Fruit fly (Drosophila melanogaster) whole organism, embryonic: ENCODE results near the gene gdl.

ENCODE experiments used
- Asciz ChIP-seq: fragments of 200-800 bp; sonication (Bioruptor generic); optimal IDR thresholded peaks from 2 replicates; lab custom pipeline; 2017; ENCODE audit warnings: missing biosample characterization, mild to moderate bottlenecking, missing genetic modification characterization, missing genetic modification reagents
- C15 ChIP-seq: fragments of 200-800 bp; sonication (Bioruptor generic); IDR thresholded peaks from 3 replicates; pipeline ENCODE4 v1.3.6; 2022; ENCODE audit warnings: missing biosample characterization, missing genetic modification characterization
- CG10654 ChIP-seq: fragments of 200-800 bp; sonication (Bioruptor generic); optimal IDR thresholded peaks from 2 replicates; lab custom pipeline; 2016; ENCODE audit warnings: missing biosample characterization, missing genetic modification characterization
- CG11695 ChIP-seq: fragments of 200-800 bp; sonication (Bioruptor generic); IDR thresholded peaks from 3 replicates; pipeline ENCODE4 v1.3.6; 2022; ENCODE audit warnings: missing biosample characterization, missing genetic modification characterization
- CG12659 ChIP-seq: fragments of 200-800 bp; sonication (Bioruptor generic); optimal IDR thresholded peaks from 3 replicates; lab custom pipeline; 2017; ENCODE audit warnings: mild to moderate bottlenecking, missing biosample characterization, missing genetic modification reagents, missing genetic modification characterization
- CG12942 ChIP-seq: fragments of 200-800 bp; sonication (Bioruptor generic); optimal IDR thresholded peaks from 3 replicates; lab custom pipeline; 2016; ENCODE audit warnings: missing biosample characterization, missing genetic modification characterization
- CG13296 ChIP-seq: fragments of 200-800 bp; sonication (Bioruptor generic); optimal IDR thresholded peaks from 3 replicates; lab custom pipeline; 2018; ENCODE audit warnings: missing biosample characterization, mild to moderate bottlenecking, missing genetic modification characterization
- CG15514 ChIP-seq: fragments of 200-800 bp; sonication (Bioruptor generic); optimal IDR thresholded peaks from 3 replicates; lab custom pipeline; 2017; ENCODE audit warnings: missing biosample characterization, missing genetic modification characterization, mild to moderate bottlenecking, moderate library complexity, missing genetic modification reagents
- CG17359 ChIP-seq: fragments of 200-800 bp; sonication (Bioruptor generic); optimal IDR thresholded peaks from 3 replicates; lab custom pipeline; 2018; ENCODE audit warnings: missing biosample characterization, mild to moderate bottlenecking, missing genetic modification characterization, moderate library complexity
- CG2120 ChIP-seq: fragments of 200-800 bp; sonication (Bioruptor generic); optimal IDR thresholded peaks from 3 replicates; lab custom pipeline; 2016; ENCODE audit warnings: missing biosample characterization, missing genetic modification characterization
- CG2202 ChIP-seq: fragments of 200-800 bp; sonication (Bioruptor generic); optimal IDR thresholded peaks from 2 replicates; lab custom pipeline; 2018; ENCODE audit warnings: missing biosample characterization, mild to moderate bottlenecking, missing genetic modification characterization
- CG30403 ChIP-seq: fragments of 200-800 bp; sonication (Bioruptor generic); optimal IDR thresholded peaks from 3 replicates; lab custom pipeline; 2016; ENCODE audit warnings: missing biosample characterization, missing genetic modification characterization
- CG32532 ChIP-seq: fragments of 200-800 bp; sonication (Bioruptor generic); IDR thresholded peaks from 2 replicates; pipeline ENCODE4 v1.3.6; 2022; ENCODE audit warnings: missing biosample characterization, missing genetic modification characterization
- CG3407 ChIP-seq: fragments of 200-800 bp; sonication (Bioruptor generic); optimal IDR thresholded peaks from 2 replicates; lab custom pipeline; 2018; ENCODE audit warnings: missing biosample characterization, mild to moderate bottlenecking, missing genetic modification characterization
- CG4707 ChIP-seq: fragments of 200-800 bp; sonication (Bioruptor generic); optimal IDR thresholded peaks from 2 replicates; lab custom pipeline; 2018; ENCODE audit warnings: missing biosample characterization, mild to moderate bottlenecking, missing genetic modification characterization, moderate library complexity
- CG4854 ChIP-seq: fragments of 200-800 bp; sonication (Bioruptor generic); optimal IDR thresholded peaks from 2 replicates; lab custom pipeline; 2016; ENCODE audit warnings: missing biosample characterization, missing genetic modification characterization, inconsistent platforms
- CG5180 ChIP-seq: fragments of 200-800 bp; sonication (Bioruptor generic); optimal IDR thresholded peaks from 3 replicates; lab custom pipeline; 2017; ENCODE audit warnings: missing biosample characterization, missing genetic modification characterization, mild to moderate bottlenecking, moderate library complexity, missing genetic modification reagents
- CG7271 ChIP-seq: fragments of 200-800 bp; sonication (Bioruptor generic); optimal IDR thresholded peaks from 2 replicates; lab custom pipeline; 2018; ENCODE audit warnings: missing biosample characterization, mild to moderate bottlenecking, missing genetic modification characterization, moderate library complexity
- CG7839 ChIP-seq: fragments of 200-800 bp; sonication (Bioruptor generic); optimal IDR thresholded peaks from 3 replicates; lab custom pipeline; 2018; ENCODE audit warnings: missing biosample characterization, mild to moderate bottlenecking, missing genetic modification characterization, moderate library complexity
- CG9215 ChIP-seq: fragments of 200-800 bp; sonication (Bioruptor generic); IDR thresholded peaks from 2 replicates; pipeline ENCODE4 v1.3.6; 2022; ENCODE audit warnings: missing biosample characterization, missing genetic modification characterization
- D19A ChIP-seq: fragments of 200-800 bp; optimal IDR thresholded peaks from 3 replicates; lab custom pipeline; 2019; ENCODE audit warnings: missing biosample characterization, mild to moderate bottlenecking, missing genetic modification characterization, moderate library complexity
- Dbx ChIP-seq: fragments of 200-800 bp; sonication (Bioruptor generic); IDR thresholded peaks from 3 replicates; pipeline ENCODE4 v1.3.6; 2022; ENCODE audit warnings: missing biosample characterization, missing genetic modification characterization
- Dp ChIP-seq: fragments of 200-800 bp; sonication (Bioruptor generic); optimal IDR thresholded peaks from 2 replicates; lab custom pipeline; 2018; ENCODE audit warnings: missing biosample characterization, mild to moderate bottlenecking, missing genetic modification characterization, moderate library complexity
- Ets97D ChIP-seq: fragments of 200-800 bp; sonication (Bioruptor generic); optimal IDR thresholded peaks from 3 replicates; lab custom pipeline; 2016; ENCODE audit warnings: missing biosample characterization, missing genetic modification characterization
- GATAe ChIP-seq: fragments of 200-800 bp; sonication (Bioruptor generic); conservative IDR thresholded peaks from 2 replicates; pipeline ENCODE4 v1.3.6; 2022; ENCODE audit warnings: missing biosample characterization, missing genetic modification characterization
- Gug ChIP-seq: fragments of 200-800 bp; sonication (Bioruptor generic); IDR thresholded peaks from 4 replicates; pipeline ENCODE4 v1.3.6; 2022; ENCODE audit warnings: missing biosample characterization, missing genetic modification characterization
- H2.0 ChIP-seq: fragments of 200-800 bp; sonication (Bioruptor generic); IDR thresholded peaks from 2 replicates; pipeline ENCODE4 v1.3.6; 2022; ENCODE audit warnings: missing biosample characterization, missing genetic modification characterization
- Neu2 ChIP-seq: fragments of 200-800 bp; sonication (Bioruptor generic); optimal IDR thresholded peaks from 3 replicates; lab custom pipeline; 2016; ENCODE audit warnings: missing biosample characterization, missing genetic modification characterization, borderline replicate concordance
- Poxn ChIP-seq: fragments of 200-800 bp; sonication (Bioruptor generic); IDR thresholded peaks from 2 replicates; pipeline ENCODE4 v1.3.6; 2022; ENCODE audit warnings: missing biosample characterization, missing genetic modification characterization
- Sox100B ChIP-seq: fragments of 200-800 bp; sonication (Bioruptor generic); optimal IDR thresholded peaks from 3 replicates; lab custom pipeline; 2018; ENCODE audit warnings: missing biosample characterization, mild to moderate bottlenecking, missing genetic modification characterization
- Stat92E ChIP-seq, 3 experiments: fragments of >200 bp in 2 of 3; fragments of 200-800 bp in 1 of 3; sonication (Bioruptor generic) in 1 of 3; optimal IDR thresholded peaks; 2 replicates each; lab custom pipeline; 2017 to 2019; ENCODE audit warnings: missing biosample characterization in 3 of 3, missing genetic modification characterization in 3 of 3, mild to moderate bottlenecking in 1 of 3, moderate library complexity in 1 of 3
- Vsx1 ChIP-seq: fragments of 200-800 bp; sonication (Bioruptor generic); optimal IDR thresholded peaks from 2 replicates; lab custom pipeline; 2017; ENCODE audit warnings: missing biosample characterization, mild to moderate bottlenecking, missing genetic modification characterization, missing genetic modification reagents
- bowl ChIP-seq: fragments of 200-800 bp; sonication (Bioruptor generic); IDR thresholded peaks from 2 replicates; pipeline ENCODE4 v1.3.6; 2022; ENCODE audit warnings: missing biosample characterization, missing genetic modification characterization
- chm ChIP-seq: fragments of 200-800 bp; sonication (Bioruptor generic); IDR thresholded peaks from 2 replicates; pipeline ENCODE4 v1.3.6; 2022; ENCODE audit warnings: missing biosample characterization, missing genetic modification characterization
- crol ChIP-seq: fragments of 200-800 bp; sonication (Bioruptor generic); IDR thresholded peaks from 2 replicates; pipeline ENCODE4 v1.3.6; 2022; ENCODE audit warnings: missing biosample characterization, missing genetic modification characterization
- dan ChIP-seq: fragments of 200-800 bp; sonication (Bioruptor generic); IDR thresholded peaks from 2 replicates; pipeline ENCODE4 v1.3.6; 2022; ENCODE audit warnings: missing biosample characterization, missing genetic modification characterization
- dm ChIP-seq: fragments of 200-800 bp; sonication (Bioruptor generic); optimal IDR thresholded peaks from 3 replicates; lab custom pipeline; 2016; ENCODE audit warnings: missing biosample characterization, missing genetic modification characterization
- fd3F ChIP-seq: fragments of 200-800 bp; sonication (Bioruptor generic); optimal IDR thresholded peaks from 2 replicates; lab custom pipeline; 2018; ENCODE audit warnings: missing biosample characterization, mild to moderate bottlenecking, missing genetic modification characterization, moderate library complexity
- fd64A ChIP-seq: fragments of 200-800 bp; sonication (Bioruptor generic); optimal IDR thresholded peaks from 3 replicates; lab custom pipeline; 2018; ENCODE audit warnings: missing biosample characterization, mild to moderate bottlenecking, missing genetic modification characterization
- ftz-f1 ChIP-seq: fragments of 200-800 bp; sonication (Bioruptor generic); optimal IDR thresholded peaks from 2 replicates; lab custom pipeline; 2016; ENCODE audit warnings: missing biosample characterization, missing genetic modification characterization
- gcm2 ChIP-seq: fragments of 200-800 bp; sonication (Bioruptor generic); optimal IDR thresholded peaks from 2 replicates; lab custom pipeline; 2016; ENCODE audit warnings: missing biosample characterization, missing genetic modification characterization
- grau ChIP-seq: fragments of 200-800 bp; optimal IDR thresholded peaks from 3 replicates; lab custom pipeline; 2019; ENCODE audit warnings: missing biosample characterization, mild to moderate bottlenecking, missing genetic modification characterization, moderate library complexity
- ken ChIP-seq: fragments of 200-800 bp; sonication (Bioruptor generic); IDR thresholded peaks from 3 replicates; pipeline ENCODE4 v1.3.6; 2022; ENCODE audit warnings: missing biosample characterization, missing genetic modification characterization
- odd ChIP-seq: fragments of 200-800 bp; sonication (Bioruptor generic); optimal IDR thresholded peaks from 2 replicates; lab custom pipeline; 2017; ENCODE audit warnings: missing biosample characterization, mild to moderate bottlenecking, missing genetic modification characterization
- row ChIP-seq: fragments of 200-800 bp; sonication (Bioruptor generic); IDR thresholded peaks from 3 replicates; pipeline ENCODE4 v1.3.6; 2022; ENCODE audit warnings: missing biosample characterization, missing genetic modification characterization
- so ChIP-seq: fragments of 200-800 bp; sonication (Bioruptor generic); IDR thresholded peaks from 3 replicates; pipeline ENCODE4 v1.3.6; 2022; ENCODE audit warnings: missing biosample characterization, missing genetic modification characterization
- tap ChIP-seq: fragments of 200-800 bp; optimal IDR thresholded peaks from 3 replicates; lab custom pipeline; 2019; ENCODE audit warnings: missing biosample characterization, mild to moderate bottlenecking, missing genetic modification characterization, moderate library complexity
- unc-4 ChIP-seq: fragments of 200-800 bp; sonication (Bioruptor generic); IDR thresholded peaks from 2 replicates; pipeline ENCODE4 v1.3.6; 2022; ENCODE audit warnings: missing biosample characterization, missing genetic modification characterization; ENCODE audit not compliant: partially characterized antibody
- zfh2 ChIP-seq: fragments of 200-800 bp; sonication (Bioruptor generic); optimal IDR thresholded peaks from 2 replicates; lab custom pipeline; 2016; ENCODE audit warnings: missing biosample characterization, missing genetic modification characterization

The gdl gene

dm6 chr3L:15533402-15534129 is 24.3 kb downstream of the gdl start (continued):
- TF ChIP-seq CG11695, result no peak
- peak; percentile 24 for TF ChIP-seq CG4707 (GFP tag; lab: Kevin White, UChicago)
- TF ChIP-seq odd (GFP tag; lab: Kevin White, UChicago), result no peak
- TF ChIP-seq Neu2 (GFP tag; lab: Kevin White, UChicago), result no peak
- peak; percentile 28 for TF ChIP-seq Sox100B (GFP tag; lab: Kevin White, UChicago)
- TF ChIP-seq fd64A (GFP tag; lab: Kevin White, UChicago), result peak; percentile 42
- TF ChIP-seq Stat92E (GFP tag; optimal IDR thresholded peaks at IDR 0.05; lab: Kevin White, UChicago), result no peak
- TF ChIP-seq Dbx (GFP tag; lab: Robert Waterston, UW), result no peak; the same call in 2 of the 3 replicates
- no peak; the same call in 1 of the 2 replicates for TF ChIP-seq CG32532 (GFP tag; lab: Robert Waterston, UW)
- peak; percentile 30 for TF ChIP-seq Asciz
- TF ChIP-seq CG13296 (GFP tag; lab: Kevin White, UChicago), result no peak
- peak; percentile 36 for TF ChIP-seq grau (tag; lab: Kevin White, UChicago)
- 0 out of 4 replicates have a peak, but pooled peaks have one; percentile 25 for TF ChIP-seq Gug (GFP tag; lab: Robert Waterston, UW)
- TF ChIP-seq CG7839 (tag; lab: Kevin White, UChicago), result peak; percentile 26
- TF ChIP-seq ftz-f1 (GFP tag; lab: Kevin White, UChicago), result no peak
- no peak for TF ChIP-seq gcm2 (GFP tag; lab: Kevin White, UChicago)
- no peak for TF ChIP-seq dan
- TF ChIP-seq CG4854 (GFP tag; lab: Kevin White, UChicago), result no peak
- peak; percentile 50 for TF ChIP-seq zfh2
- no peak for TF ChIP-seq fd3F (GFP tag; lab: Kevin White, UChicago)
- TF ChIP-seq Dp, result no peak
- no peak for TF ChIP-seq dm (GFP tag; lab: Kevin White, UChicago)
- TF ChIP-seq CG2120 (GFP tag; lab: Kevin White, UChicago), result peak; percentile 30
- peak; percentile 11; the same call in 1 of the 2 replicates for TF ChIP-seq CG9215 (GFP tag; lab: Robert Waterston, UW)
- peak; percentile 31 for TF ChIP-seq CG12659 (GFP tag; lab: Kevin White, UChicago)
- TF ChIP-seq Ets97D (GFP tag; lab: Kevin White, UChicago), result no peak
- TF ChIP-seq Poxn (GFP tag; lab: Robert Waterston, UW), result no peak
- no peak for TF ChIP-seq CG12942 (GFP tag; lab: Kevin White, UChicago)
- TF ChIP-seq Vsx1 (GFP tag; lab: Kevin White, UChicago), result no peak
- TF ChIP-seq chm (GFP tag; lab: Robert Waterston, UW), result no peak
- peak; percentile 71; the same call in 2 of the 3 replicates for TF ChIP-seq so (GFP tag; lab: Robert Waterston, UW)
- TF ChIP-seq CG7271 (tag; lab: Kevin White, UChicago), result no peak
- TF ChIP-seq CG2202 (tag; lab: Kevin White, UChicago), result no peak
- peak; percentile 46; the same call in 1 of the 2 replicates for TF ChIP-seq H2.0 (GFP tag; lab: Robert Waterston, UW)
- no peak for TF ChIP-seq GATAe (GFP tag; lab: Robert Waterston, UW)
- peak; percentile 43 for TF ChIP-seq tap (tag; lab: Kevin White, UChicago)
- no peak for TF ChIP-seq unc-4
- no peak for TF ChIP-seq C15 (GFP tag; lab: Robert Waterston, UW)
- peak; percentile 35; the same call in 1 of the 3 replicates for TF ChIP-seq ken
- peak; percentile 45 for TF ChIP-seq CG30403 (GFP tag; lab: Kevin White, UChicago)
- TF ChIP-seq CG15514, result no peak
- TF ChIP-seq row (GFP tag; lab: Robert Waterston, UW), result no peak; the same call in 1 of the 3 replicates
- peak; percentile 11 for TF ChIP-seq CG3407 (GFP tag; lab: Kevin White, UChicago)
- TF ChIP-seq bowl (GFP tag; lab: Robert Waterston, UW), result no peak
- no peak for TF ChIP-seq CG10654 (GFP tag; lab: Kevin White, UChicago)
- TF ChIP-seq crol (GFP tag; lab: Robert Waterston, UW), result no peak
- TF ChIP-seq D19A (tag; lab: Kevin White, UChicago), result peak; percentile 75
- peak; percentile 57 for TF ChIP-seq CG17359
- peak; percentile 35 for TF ChIP-seq CG5180
